Fruit fly (Drosophila melanogaster) whole organism, embryonic: ENCODE measurements around the gene w-cup.

Source experiments
- Bgb ChIP-seq: fragments of 200-800 bp; sonication (Bioruptor generic); IDR thresholded peaks from 2 replicates; pipeline ENCODE4 v1.3.6; 2022; ENCODE audit warnings: missing biosample characterization, missing genetic modification characterization; ENCODE audit not compliant: partially characterized antibody
- CG10366 ChIP-seq: fragments of 200-800 bp; sonication (Bioruptor generic); IDR thresholded peaks from 2 replicates; pipeline ENCODE4 v1.3.6; 2022; ENCODE audit warnings: missing biosample characterization, missing genetic modification characterization
- CG10462 ChIP-seq: fragments of 200-800 bp; sonication (Bioruptor generic); optimal IDR thresholded peaks from 2 replicates; lab custom pipeline; 2016; ENCODE audit warnings: missing biosample characterization, missing genetic modification characterization
- CG11560 ChIP-seq: fragments of 200-800 bp; sonication (Bioruptor generic); IDR thresholded peaks from 3 replicates; pipeline ENCODE4 v1.3.6; 2022; ENCODE audit warnings: missing biosample characterization, missing genetic modification characterization
- CG11696 ChIP-seq: fragments of 200-800 bp; sonication (Bioruptor generic); IDR thresholded peaks from 2 replicates; pipeline ENCODE4 v1.3.6; 2022; ENCODE audit warnings: missing biosample characterization, missing genetic modification characterization
- CG14441 ChIP-seq: fragments of 200-800 bp; sonication (Bioruptor generic); IDR thresholded peaks from 2 replicates; pipeline ENCODE4 v1.3.6; 2022; ENCODE audit warnings: missing biosample characterization, missing genetic modification characterization
- CG15601 ChIP-seq: fragments of 200-800 bp; sonication (Bioruptor generic); optimal IDR thresholded peaks from 3 replicates; lab custom pipeline; 2019; ENCODE audit warnings: missing biosample characterization, mild to moderate bottlenecking, missing genetic modification characterization, moderate library complexity
- CG17361 ChIP-seq: fragments of 200-800 bp; sonication (Bioruptor generic); IDR thresholded peaks from 3 replicates; pipeline ENCODE4 v1.3.6; 2022; ENCODE audit warnings: missing biosample characterization, missing genetic modification characterization
- CG2199 ChIP-seq: fragments of 200-800 bp; sonication (Bioruptor generic); IDR thresholded peaks from 3 replicates; pipeline ENCODE4 v1.3.6; 2022; ENCODE audit warnings: missing biosample characterization, missing genetic modification characterization
- CG31224 ChIP-seq: fragments of 200-800 bp; sonication (Bioruptor generic); IDR thresholded peaks from 2 replicates; pipeline ENCODE4 v1.3.6; 2022; ENCODE audit warnings: missing biosample characterization, missing genetic modification characterization
- CG31388 ChIP-seq: fragments of 200-800 bp; sonication (Bioruptor generic); optimal IDR thresholded peaks from 2 replicates; lab custom pipeline; 2016; ENCODE audit warnings: missing biosample characterization, missing genetic modification characterization
- CG3838 ChIP-seq: fragments of 200-800 bp; sonication (Bioruptor generic); optimal IDR thresholded peaks from 3 replicates; lab custom pipeline; 2016; ENCODE audit warnings: missing biosample characterization, missing genetic modification characterization
- CG4404 ChIP-seq: fragments of 200-800 bp; sonication (Bioruptor generic); IDR thresholded peaks from 2 replicates; pipeline ENCODE4 v1.3.6; 2022; ENCODE audit warnings: missing biosample characterization, missing genetic modification characterization
- CG6654 ChIP-seq: fragments of 200-800 bp; sonication (Bioruptor generic); optimal IDR thresholded peaks from 2 replicates; lab custom pipeline; 2017; ENCODE audit warnings: missing biosample characterization, mild to moderate bottlenecking, missing genetic modification characterization
- CG7372 ChIP-seq: fragments of 200-800 bp; sonication (Bioruptor generic); IDR thresholded peaks from 2 replicates; pipeline ENCODE4 v1.3.6; 2022; ENCODE audit warnings: missing biosample characterization, missing genetic modification characterization
- CG7839 ChIP-seq: fragments of 200-800 bp; sonication (Bioruptor generic); optimal IDR thresholded peaks from 3 replicates; lab custom pipeline; 2018; ENCODE audit warnings: missing biosample characterization, mild to moderate bottlenecking, missing genetic modification characterization, moderate library complexity
- CG7987 ChIP-seq: fragments of 200-800 bp; sonication (Bioruptor generic); optimal IDR thresholded peaks from 2 replicates; lab custom pipeline; 2018; ENCODE audit warnings: missing biosample characterization, mild to moderate bottlenecking, missing genetic modification characterization, moderate library complexity
- D19A ChIP-seq: fragments of 200-800 bp; optimal IDR thresholded peaks from 3 replicates; lab custom pipeline; 2019; ENCODE audit warnings: missing biosample characterization, mild to moderate bottlenecking, missing genetic modification characterization, moderate library complexity
- Dp ChIP-seq: fragments of 200-800 bp; sonication (Bioruptor generic); optimal IDR thresholded peaks from 2 replicates; lab custom pipeline; 2018; ENCODE audit warnings: missing biosample characterization, mild to moderate bottlenecking, missing genetic modification characterization, moderate library complexity
- Fer1 ChIP-seq: fragments of 200-800 bp; sonication (Bioruptor generic); optimal IDR thresholded peaks from 2 replicates; lab custom pipeline; 2017; ENCODE audit warnings: missing biosample characterization, mild to moderate bottlenecking, missing genetic modification characterization
- HLHmδ ChIP-seq: fragments of 200-800 bp; sonication (Bioruptor generic); optimal IDR thresholded peaks from 2 replicates; lab custom pipeline; 2018; ENCODE audit warnings: missing biosample characterization, mild to moderate bottlenecking, missing genetic modification characterization, moderate library complexity
- Hmx ChIP-seq: fragments of 200-800 bp; sonication (Bioruptor generic); optimal IDR thresholded peaks from 2 replicates; lab custom pipeline; 2016; ENCODE audit warnings: missing biosample characterization, missing genetic modification characterization
- Jarid2 ChIP-seq: fragments of 200-800 bp; sonication (Bioruptor generic); optimal IDR thresholded peaks from 3 replicates; lab custom pipeline; 2017; ENCODE audit warnings: mild to moderate bottlenecking, missing biosample characterization, missing genetic modification reagents, missing genetic modification characterization
- Med ChIP-seq: fragments of 200-800 bp; sonication (Bioruptor generic); peaks from one replicate; lab custom pipeline; 2016; ENCODE audit warnings: missing biosample characterization, missing genetic modification characterization, mild to moderate bottlenecking, inconsistent platforms, moderate library complexity
- Oaz ChIP-seq: fragments of 200-800 bp; sonication (Bioruptor generic); IDR thresholded peaks from 2 replicates; pipeline ENCODE4 v1.3.6; 2022; ENCODE audit warnings: missing biosample characterization, missing genetic modification characterization
- Oli ChIP-seq: fragments of 200-800 bp; sonication (Bioruptor generic); optimal IDR thresholded peaks from 2 replicates; lab custom pipeline; 2018; ENCODE audit warnings: missing biosample characterization, mild to moderate bottlenecking, missing genetic modification characterization, moderate library complexity
- Sox100B ChIP-seq: fragments of 200-800 bp; sonication (Bioruptor generic); optimal IDR thresholded peaks from 3 replicates; lab custom pipeline; 2018; ENCODE audit warnings: missing biosample characterization, mild to moderate bottlenecking, missing genetic modification characterization
- Xrp1 ChIP-seq: fragments of 200-800 bp; sonication (Bioruptor generic); IDR thresholded peaks from 2 replicates; pipeline ENCODE4 v1.3.6; 2022; ENCODE audit warnings: missing biosample characterization, missing genetic modification characterization
- ab ChIP-seq: fragments of 200-800 bp; sonication (Bioruptor generic); optimal IDR thresholded peaks from 2 replicates; lab custom pipeline; 2016; ENCODE audit warnings: missing biosample characterization, missing genetic modification characterization
- al ChIP-seq: fragments of 200-800 bp; sonication (Bioruptor generic); IDR thresholded peaks from 2 replicates; pipeline ENCODE4 v1.3.6; 2022; ENCODE audit warnings: missing biosample characterization, missing genetic modification characterization
- bowl ChIP-seq: fragments of 200-800 bp; sonication (Bioruptor generic); IDR thresholded peaks from 2 replicates; pipeline ENCODE4 v1.3.6; 2022; ENCODE audit warnings: missing biosample characterization, missing genetic modification characterization
- cg ChIP-seq: fragments of 200-800 bp; sonication (Bioruptor generic); optimal IDR thresholded peaks from 3 replicates; lab custom pipeline; 2019; ENCODE audit warnings: missing biosample characterization, mild to moderate bottlenecking, missing genetic modification characterization, moderate library complexity
- chm ChIP-seq: fragments of 200-800 bp; sonication (Bioruptor generic); IDR thresholded peaks from 2 replicates; pipeline ENCODE4 v1.3.6; 2022; ENCODE audit warnings: missing biosample characterization, missing genetic modification characterization
- ci ChIP-seq: fragments of 200-800 bp; sonication (Bioruptor generic); IDR thresholded peaks from 3 replicates; pipeline ENCODE4 v1.3.6; 2022; ENCODE audit warnings: missing biosample characterization, missing genetic modification characterization
- dmrt99B ChIP-seq: fragments of 200-800 bp; sonication (Bioruptor generic); optimal IDR thresholded peaks from 2 replicates; lab custom pipeline; 2018; ENCODE audit warnings: missing biosample characterization, mild to moderate bottlenecking, missing genetic modification characterization, moderate library complexity
- eve ChIP-seq, 2 experiments: fragments of >200 bp; optimal IDR thresholded peaks; 2 replicates each; lab custom pipeline; 2017; ENCODE audit warnings: missing biosample characterization in 2 of 2, missing genetic modification characterization in 2 of 2
- gem ChIP-seq: fragments of 200-800 bp; sonication (Bioruptor generic); optimal IDR thresholded peaks from 2 replicates; lab custom pipeline; 2019; ENCODE audit warnings: missing biosample characterization, mild to moderate bottlenecking, missing genetic modification characterization, moderate library complexity
- hkb ChIP-seq, 2 experiments: fragments of 200-800 bp in 1 of 2; fragments of >200 bp in 1 of 2; sonication (Bioruptor generic) in 1 of 2; IDR thresholded peaks in 1 of 2; optimal IDR thresholded peaks in 1 of 2; 2 replicates each; pipeline versions ENCODE4 v1.3.6 to Lab custom; 2017 to 2022; ENCODE audit warnings: missing biosample characterization in 1 of 2, missing genetic modification characterization in 1 of 2
- knrl ChIP-seq: fragments of 200-800 bp; sonication (Bioruptor generic); IDR thresholded peaks from 3 replicates; pipeline ENCODE4 v1.3.6; 2022; ENCODE audit warnings: missing biosample characterization, missing genetic modification characterization; ENCODE audit not compliant: partially characterized antibody
- lab ChIP-seq: fragments of 200-800 bp; sonication (Bioruptor generic); optimal IDR thresholded peaks from 3 replicates; lab custom pipeline; 2017; ENCODE audit warnings: missing biosample characterization, missing genetic modification characterization, mild to moderate bottlenecking, moderate library complexity, missing genetic modification reagents
- nau ChIP-seq: fragments of 200-800 bp; sonication (Bioruptor generic); optimal IDR thresholded peaks from 3 replicates; lab custom pipeline; 2017; ENCODE audit warnings: missing biosample characterization, mild to moderate bottlenecking, missing genetic modification characterization, missing genetic modification reagents
- prd ChIP-seq, 3 experiments: fragments of >200 bp in 2 of 3; fragments of 200-800 bp in 1 of 3; sonication (Bioruptor generic) in 1 of 3; optimal IDR thresholded peaks in 2 of 3; IDR thresholded peaks in 1 of 3; 2 replicates in 2 of 3; 3 replicates in 1 of 3; pipeline versions ENCODE4 v1.3.6 to Lab custom; 2017 to 2022; ENCODE audit warnings: missing biosample characterization in 1 of 3, missing genetic modification characterization in 1 of 3
- row ChIP-seq: fragments of 200-800 bp; sonication (Bioruptor generic); IDR thresholded peaks from 3 replicates; pipeline ENCODE4 v1.3.6; 2022; ENCODE audit warnings: missing biosample characterization, missing genetic modification characterization
- shn ChIP-seq: fragments of 200-800 bp; sonication (Bioruptor generic); optimal IDR thresholded peaks from 3 replicates; lab custom pipeline; 2016; ENCODE audit warnings: missing biosample characterization, missing genetic modification characterization
- sim ChIP-seq: fragments of 200-800 bp; sonication (Bioruptor generic); IDR thresholded peaks from 2 replicates; pipeline ENCODE4 v1.3.6; 2022; ENCODE audit warnings: missing biosample characterization, missing genetic modification characterization
- toy ChIP-seq: fragments of 200-800 bp; sonication (Bioruptor generic); IDR thresholded peaks from 2 replicates; pipeline ENCODE4 v1.3.6; 2022; ENCODE audit warnings: missing biosample characterization, missing genetic modification characterization
- vvl ChIP-seq: fragments of 200-800 bp; sonication (Bioruptor generic); IDR thresholded peaks from 2 replicates; pipeline ENCODE4 v1.3.6; 2022; ENCODE audit warnings: missing biosample characterization, missing genetic modification characterization
- z ChIP-seq: fragments of 200-800 bp; sonication (Bioruptor generic); IDR thresholded peaks from 3 replicates; pipeline ENCODE4 v1.3.6; 2022; ENCODE audit warnings: missing biosample characterization, missing genetic modification characterization

The w-cup gene

dm6 chr2L:10544421-10545120, 33.0 kb downstream of the w-cup start, which contains the start of gene Trim9 (continued):
- TF ChIP-seq chm (GFP tag; lab: Robert Waterston, UW) (peak; percentile 50; the same call in 1 of the 2 replicates), knrl (GFP tag; lab: Robert Waterston, UW) (peak; percentile 14; the same call in 1 of the 3 replicates), Dp (GFP tag; lab: Kevin White, UChicago) (peak; percentile 55), nau (no peak), CG6654 (GFP tag; lab: Kevin White, UChicago) (peak; percentile 79), shn (GFP tag; lab: Kevin White, UChicago) (no peak), Hmx (no peak), CG31388 (GFP tag; lab: Kevin White, UChicago) (no peak), CG17361 (GFP tag; lab: Robert Waterston, UW) (no peak), Jarid2 (GFP tag; lab: Kevin White, UChicago) (peak; percentile 97), CG2199 (0 out of 3 replicates have a peak, but pooled peaks have one; percentile 40), HLHmδ (GFP tag; lab: Kevin White, UChicago) (peak; percentile 37), CG15601 (tag; lab: Kevin White, UChicago) (peak; percentile 85), cg (no peak), eve (GFP tag; optimal IDR thresholded peaks at IDR 0.05; lab: Kevin White, UChicago) (peak in 1 of 2 experiments; percentile 1), Bgb (GFP tag; lab: Robert Waterston, UW) (peak; percentile 33; the same call in 1 of the 2 replicates)
- TF ChIP-seq, all 482 proteins: peak for 24

- TF ChIP-seq CG14441 (GFP tag; lab: Robert Waterston, UW), result no peak
- TF ChIP-seq Med (GFP tag; lab: Kevin White, UChicago), result peak; percentile 23
- no peak for TF ChIP-seq sim (GFP tag; lab: Robert Waterston, UW)
- TF ChIP-seq toy (GFP tag; lab: Robert Waterston, UW), result no peak
- TF ChIP-seq CG11560 (tag; lab: Robert Waterston, UW), result no peak
- no peak for TF ChIP-seq z (GFP tag; lab: Robert Waterston, UW)
- TF ChIP-seq Fer1 (GFP tag; lab: Kevin White, UChicago), result no peak
- no peak for TF ChIP-seq bowl (GFP tag; lab: Robert Waterston, UW)
- TF ChIP-seq row (GFP tag; lab: Robert Waterston, UW), result peak; percentile 58
- 0 out of 3 replicates have a peak, but pooled peaks have one; percentile 12 for TF ChIP-seq ci (GFP tag; lab: Robert Waterston, UW)
- no peak for TF ChIP-seq Oaz (GFP tag; lab: Robert Waterston, UW)
- no peak for TF ChIP-seq vvl (GFP tag; lab: Robert Waterston, UW)
- TF ChIP-seq CG7372 (GFP tag; lab: Robert Waterston, UW), result no peak
- peak; percentile 10 for TF ChIP-seq dmrt99B (tag; lab: Kevin White, UChicago)
- TF ChIP-seq Oli (tag; lab: Kevin White, UChicago), result peak; percentile 11
- TF ChIP-seq CG11696 (GFP tag; lab: Robert Waterston, UW), result peak; percentile 88
- TF ChIP-seq CG7839 (tag; lab: Kevin White, UChicago), result peak; percentile 16
- no peak for TF ChIP-seq lab (GFP tag; lab: Kevin White, UChicago)
- TF ChIP-seq ab, result no peak
- TF ChIP-seq CG17361 (GFP tag; lab: Robert Waterston, UW), result no peak
- TF ChIP-seq D19A (tag; lab: Kevin White, UChicago), result peak; percentile 55
- 0 out of 2 replicates have a peak, but pooled peaks have one; percentile 20 for TF ChIP-seq Xrp1 (GFP tag; lab: Robert Waterston, UW)
- no peak for TF ChIP-seq CG7987 (GFP tag; lab: Kevin White, UChicago)
- no peak for TF ChIP-seq CG3838
- peak; percentile 15; the same call in 1 of the 2 replicates for TF ChIP-seq CG10366 (GFP tag; lab: Robert Waterston, UW)
- TF ChIP-seq CG31224, result no peak
- TF ChIP-seq hkb (optimal IDR thresholded peaks at IDR 0.05; lab: Kevin White, UChicago), result no peak
- peak; percentile 26; the same call in 1 of the 2 replicates for TF ChIP-seq hkb (GFP tag; IDR thresholded peaks at IDR 0.05; lab: Robert Waterston, UW)
- no peak for TF ChIP-seq CG10462 (GFP tag; lab: Kevin White, UChicago)
- no peak for TF ChIP-seq CG4404
- no peak for TF ChIP-seq Sox100B (GFP tag; lab: Kevin White, UChicago)
- peak; percentile 37 for TF ChIP-seq gem (tag; lab: Kevin White, UChicago)
- TF ChIP-seq prd (optimal IDR thresholded peaks at IDR 0.05; lab: Kevin White, UChicago), result no peak
- TF ChIP-seq prd (GFP tag; IDR thresholded peaks at IDR 0.05; lab: Robert Waterston, UW), result peak; percentile 44; the same call in 2 of the 3 replicates
- no peak for TF ChIP-seq al (GFP tag; lab: Robert Waterston, UW)
Observed at dm6 chr2L:10543992-10544391, 33.6 kb downstream of the w-cup start.
